Fruit fly (Drosophila melanogaster): ENCODE results near the gene CG14313.
A peak's percentile ranks its signal among the peaks of the same experiment; 100 is the strongest.

The CG14313 gene

dm6 chr3R:18223434-18223833 is 31.7 kb upstream of the CG14313 start, which contains the start of the genes mTerf5 and Non3 (continued):
- peak; percentile 10 for TF ChIP-seq CG18476 (GFP tag; optimal IDR thresholded peaks at IDR 0.05)
- no peak for TF ChIP-seq Poxn (GFP tag; IDR thresholded peaks at IDR 0.05)
- TF ChIP-seq kni (GFP tag; optimal IDR thresholded peaks at IDR 0.05), result no peak
- TF ChIP-seq CG11560 (tag; IDR thresholded peaks at IDR 0.05), result no peak
- no peak for TF ChIP-seq Aef1 (GFP tag; IDR thresholded peaks at IDR 0.05)
- peak; percentile 34; the same call in 1 of the 2 replicates for TF ChIP-seq CG4404 (GFP tag; IDR thresholded peaks at IDR 0.05)
- no peak for TF ChIP-seq CG7372 (GFP tag; IDR thresholded peaks at IDR 0.05)
- TF ChIP-seq Max (GFP tag; optimal IDR thresholded peaks at IDR 0.05), result peak; percentile 82
- peak; percentile 42 for TF ChIP-seq CG4820 (GFP tag; optimal IDR thresholded peaks at IDR 0.05)
- no peak for TF ChIP-seq CrebB (tag; optimal IDR thresholded peaks at IDR 0.05)
- no peak for TF ChIP-seq gfzf (GFP tag; optimal IDR thresholded peaks at IDR 0.05)
- no peak for TF ChIP-seq NFAT (GFP tag; IDR thresholded peaks at IDR 0.05)
- no peak for TF ChIP-seq en (GFP tag; optimal IDR thresholded peaks at IDR 0.05)
- TF ChIP-seq CG32772 (GFP tag; IDR thresholded peaks at IDR 0.05), result 0 out of 2 replicates have a peak, but pooled peaks have one; percentile 15
- TF ChIP-seq bcd (GFP tag; optimal IDR thresholded peaks at IDR 0.05), result peak; percentile 44
- no peak for TF ChIP-seq ssp (GFP tag; IDR thresholded peaks at IDR 0.05)
- no peak for TF ChIP-seq CG7745 (tag; optimal IDR thresholded peaks at IDR 0.05)
- peak; percentile 89 for TF ChIP-seq Doc3 (GFP tag; IDR thresholded peaks at IDR 0.05; ENCODE audit: partially characterized antibody)
- TF ChIP-seq tx (GFP tag; optimal IDR thresholded peaks at IDR 0.05), result no peak
- peak; percentile 82 for TF ChIP-seq Opbp (GFP tag; IDR thresholded peaks at IDR 0.05; ENCODE audit: partially characterized antibody)
- no peak for TF ChIP-seq Mad (GFP tag; optimal IDR thresholded peaks at IDR 0.05)
- TF ChIP-seq BEAF-32 (GFP tag; optimal IDR thresholded peaks at IDR 0.05), result peak; percentile 81
- no peak for TF ChIP-seq sens-2 (GFP tag; IDR thresholded peaks at IDR 0.05)
- peak; percentile 45; the same call in 1 of the 2 replicates for TF ChIP-seq ato (GFP tag; IDR thresholded peaks at IDR 0.05; ENCODE audit: partially characterized antibody)
- TF ChIP-seq CG6254 (GFP tag; optimal IDR thresholded peaks at IDR 0.05), result peak; percentile 43
- TF ChIP-seq CG17802 (tag; optimal IDR thresholded peaks at IDR 0.05), result no peak
- TF ChIP-seq gsb (GFP tag; IDR thresholded peaks at IDR 0.05), result no peak
- TF ChIP-seq Bteb2 (GFP tag; optimal IDR thresholded peaks at IDR 0.05), result no peak
- TF ChIP-seq oc (tag; optimal IDR thresholded peaks at IDR 0.05), result no peak
- no peak for TF ChIP-seq CG6813 (GFP tag; optimal IDR thresholded peaks at IDR 0.05)
- no peak for TF ChIP-seq CG1647 (GFP tag; optimal IDR thresholded peaks at IDR 0.05)
- no peak for TF ChIP-seq so (GFP tag; IDR thresholded peaks at IDR 0.05)
- TF ChIP-seq CG17829 (tag; optimal IDR thresholded peaks at IDR 0.05), result peak; percentile 76
- TF ChIP-seq Rx (GFP tag; IDR thresholded peaks at IDR 0.05), result no peak
- peak; percentile 78 for TF ChIP-seq CG14710 (tag; optimal IDR thresholded peaks at IDR 0.05)
- TF ChIP-seq B-H1 (GFP tag; IDR thresholded peaks at IDR 0.05), result no peak
- TF ChIP-seq Lhr (GFP tag; optimal IDR thresholded peaks at IDR 0.05), result peak; percentile 15
- peak; percentile 17; the same call in 1 of the 2 replicates for TF ChIP-seq Adf1 (GFP tag; IDR thresholded peaks at IDR 0.05)
- TF ChIP-seq CG1529 (GFP tag; optimal IDR thresholded peaks at IDR 0.05), result no peak
- TF ChIP-seq tll (GFP tag; optimal IDR thresholded peaks at IDR 0.05), result no peak
- TF ChIP-seq insv (GFP tag; optimal IDR thresholded peaks at IDR 0.05), result peak in 1 of 2 experiments; percentile 26
- TF ChIP-seq CG6765 (GFP tag; optimal IDR thresholded peaks at IDR 0.05), result no peak
- TF ChIP-seq Deaf1 (tag; optimal IDR thresholded peaks at IDR 0.05), result no peak
- TF ChIP-seq pzg (GFP tag; optimal IDR thresholded peaks at IDR 0.05), result peak; percentile 51
- TF ChIP-seq CG9727 (GFP tag; optimal IDR thresholded peaks at IDR 0.05), result peak; percentile 60
- TF ChIP-seq CG12104 (GFP tag; optimal IDR thresholded peaks at IDR 0.05), result no peak
- peak; percentile 40 for TF ChIP-seq HHEX (GFP tag; optimal IDR thresholded peaks at IDR 0.05)
- peak; percentile 33 for TF ChIP-seq Ssrp (tag; optimal IDR thresholded peaks at IDR 0.05)
- TF ChIP-seq Mrtf (GFP tag; IDR thresholded peaks at IDR 0.05), result no peak
- TF ChIP-seq wdn (GFP tag; IDR thresholded peaks at IDR 0.05), result no peak
- no peak for TF ChIP-seq dan (GFP tag; IDR thresholded peaks at IDR 0.05)
